Worm (Caenorhabditis elegans) whole organism, L4/young adult: ENCODE measurements around the gene viro-2.

ENCODE experiments used
- dao-5 ChIP-seq: sonication (generic microtip); optimal IDR thresholded peaks from 2 replicates; lab custom pipeline; 2016; ENCODE audit warnings: missing genotype, missing genetic modification characterization, moderate library complexity, missing compliant biosample characterization
- him-1 ChIP-seq: sonication (generic microtip); optimal IDR thresholded peaks from 2 replicates; lab custom pipeline; 2016; ENCODE audit warnings: missing genotype, missing genetic modification reagents, missing genetic modification characterization, missing compliant biosample characterization

- no peak for TF ChIP-seq dao-5 (tag; lab: Kevin White, UChicago)
- no peak for TF ChIP-seq him-1 (tag; lab: Kevin White, UChicago)
Observed at ce11 chrIII:7150162-7150561, 21.5 kb downstream of the viro-2 start.
